Worm (Caenorhabditis elegans): Measurements from ENCODE around the gene sfxn-1.4.

Gene sfxn-1.4

DNA sequence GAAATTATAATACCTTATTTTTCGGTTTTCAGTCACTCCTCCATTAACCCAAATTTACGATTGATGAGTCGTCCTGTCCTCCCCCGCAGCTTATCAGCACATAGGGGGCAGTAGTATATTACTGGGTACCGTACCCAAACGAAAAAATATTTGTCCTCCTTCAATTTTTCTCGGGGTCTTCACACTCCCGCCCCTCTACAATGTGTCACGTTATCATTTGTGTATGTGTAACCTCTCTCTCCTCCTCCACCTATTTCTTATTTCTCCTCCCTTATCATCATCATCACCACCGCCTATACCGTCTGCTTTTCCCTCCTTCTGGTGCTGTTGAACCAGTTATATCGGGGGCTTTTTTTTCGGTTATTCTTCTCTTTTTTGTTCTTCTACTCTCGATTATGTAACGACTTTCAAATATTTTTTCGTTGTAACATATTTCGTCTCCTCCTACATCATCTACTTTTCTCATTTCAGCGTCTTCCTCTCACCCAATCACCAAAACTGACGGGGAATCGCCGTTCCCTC is 34.7 kb downstream of the sfxn-1.4 start, which contains the start of gene ghi-1 (continued):
- no peak for TF ChIP-seq nhr-19 (GFP tag; conservative IDR thresholded peaks at IDR 0.05)
- TF ChIP-seq ztf-11 (tag; optimal IDR thresholded peaks at IDR 0.05) = no peak
- TF ChIP-seq mdl-1 (tag; optimal IDR thresholded peaks at IDR 0.05) = peak in 1 of 2 experiments; percentile 29
- no peak for TF ChIP-seq lin-15B (tag; optimal IDR thresholded peaks at IDR 0.05)
- no peak for TF ChIP-seq mef-2 (tag; optimal IDR thresholded peaks at IDR 0.05)
- TF ChIP-seq nhr-237 (tag; optimal IDR thresholded peaks at IDR 0.05) = no peak
- no peak for TF ChIP-seq lin-39 (tag; optimal IDR thresholded peaks at IDR 0.05)

DNA sequence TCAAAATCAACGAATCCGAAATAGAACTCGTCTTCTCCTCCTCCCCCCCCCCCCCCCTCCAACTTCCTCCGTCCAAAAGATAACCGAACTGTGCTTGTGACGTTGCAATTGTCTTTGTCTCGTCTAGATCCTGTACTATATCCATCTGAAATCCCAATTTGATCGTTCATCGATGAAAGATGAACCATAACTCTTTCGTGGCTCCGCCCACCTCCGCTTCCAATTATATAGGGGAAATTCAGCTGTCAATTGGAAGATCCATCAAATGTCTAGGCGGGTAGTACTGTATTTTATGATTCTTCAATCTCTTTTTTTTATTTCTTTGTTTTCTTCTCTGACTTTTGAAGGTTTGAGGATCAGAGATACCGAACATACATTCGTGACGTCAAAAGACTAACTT is 35.7 kb downstream of the sfxn-1.4 start:
- TF ChIP-seq mep-1 (tag; optimal IDR thresholded peaks at IDR 0.05) = no peak
- TF ChIP-seq fkh-10 (GFP tag; optimal IDR thresholded peaks at IDR 0.05) = no peak
- no peak for TF ChIP-seq efl-3 (GFP tag; optimal IDR thresholded peaks at IDR 0.05)
- no peak for TF ChIP-seq unc-130 (tag; optimal IDR thresholded peaks at IDR 0.05)
- TF ChIP-seq elt-2 (tag; optimal IDR thresholded peaks at IDR 0.05) = no peak
- TF ChIP-seq fos-1 (tag; optimal IDR thresholded peaks at IDR 0.05) = no peak
- TF ChIP-seq alr-1 (tag; optimal IDR thresholded peaks at IDR 0.05; ENCODE audit: borderline replicate concordance) = no peak
- peak; percentile 17 for TF ChIP-seq lin-14 (GFP tag; optimal IDR thresholded peaks at IDR 0.05)
- no peak for TF ChIP-seq ceh-90 (tag; optimal IDR thresholded peaks at IDR 0.05)
- no peak for TF ChIP-seq snu-23 (GFP tag; optimal IDR thresholded peaks at IDR 0.05)
- no peak for TF ChIP-seq hlh-17 (GFP tag; optimal IDR thresholded peaks at IDR 0.05; ENCODE audit: borderline replicate concordance)
- no peak for TF ChIP-seq nhr-28 (tag; optimal IDR thresholded peaks at IDR 0.05)
- no peak for TF ChIP-seq ceh-8 (GFP tag; optimal IDR thresholded peaks at IDR 0.05)
- TF ChIP-seq nhr-12 (tag; optimal IDR thresholded peaks at IDR 0.05) = no peak
- TF ChIP-seq nhr-76 (tag; optimal IDR thresholded peaks at IDR 0.05) = no peak
- TF ChIP-seq fkh-8 (tag; optimal IDR thresholded peaks at IDR 0.05) = no peak
- TF ChIP-seq nhr-85 (tag) = peak; percentile 75
- TF ChIP-seq lsy-2 (tag; optimal IDR thresholded peaks at IDR 0.05) = peak in 1 of 2 experiments; percentile 4
- TF ChIP-seq C34B4.2 (tag; optimal IDR thresholded peaks at IDR 0.05) = no peak
- TF ChIP-seq nhr-84 (tag; optimal IDR thresholded peaks at IDR 0.05) = no peak

DNA sequence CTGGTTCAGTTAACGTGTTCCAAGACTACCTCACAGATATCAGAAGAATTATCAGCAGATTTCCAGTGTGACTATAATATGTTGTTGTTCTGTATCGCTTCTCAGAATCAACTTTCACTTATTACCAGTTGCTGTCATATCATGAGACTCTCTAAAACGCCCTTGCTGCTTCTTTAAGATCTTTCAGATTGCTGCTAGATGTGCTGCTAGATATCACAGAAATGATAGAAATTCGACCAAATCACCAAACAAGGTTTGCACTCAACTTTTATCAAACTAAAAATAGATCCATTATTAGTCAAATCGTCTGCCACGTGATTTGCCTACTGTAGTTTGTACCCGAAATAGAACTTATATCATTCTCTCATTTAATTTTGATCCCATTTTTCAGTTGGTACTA is 36.5 kb downstream of the sfxn-1.4 start:
- peak in 1 of 2 experiments; percentile 69 for TF ChIP-seq lsy-2 (tag; optimal IDR thresholded peaks at IDR 0.05)
- TF ChIP-seq dsc-1 (tag; optimal IDR thresholded peaks at IDR 0.05) = no peak
- TF ChIP-seq elt-2 (tag; optimal IDR thresholded peaks at IDR 0.05) = no peak
- peak; percentile 3 for TF ChIP-seq nhr-20 (tag; optimal IDR thresholded peaks at IDR 0.05)
- TF ChIP-seq lin-39 (tag; optimal IDR thresholded peaks at IDR 0.05) = no peak
- TF ChIP-seq xbp-1 (tag; optimal IDR thresholded peaks at IDR 0.05) = no peak
- no peak for TF ChIP-seq efl-3 (GFP tag; optimal IDR thresholded peaks at IDR 0.05)
- peak; percentile 17 for TF ChIP-seq nhr-71 (tag; optimal IDR thresholded peaks at IDR 0.05)
- TF ChIP-seq nhr-85 (tag) = peak; percentile 53
- peak in 1 of 6 experiments; percentile 45 for TF ChIP-seq elt-3 (tag; optimal IDR thresholded peaks at IDR 0.05)
- TF ChIP-seq ceh-90 (tag; optimal IDR thresholded peaks at IDR 0.05) = no peak
- 0 out of 2 replicates have a peak, but pooled peaks have one; percentile 3 for TF ChIP-seq nhr-19 (GFP tag; conservative IDR thresholded peaks at IDR 0.05)

DNA sequence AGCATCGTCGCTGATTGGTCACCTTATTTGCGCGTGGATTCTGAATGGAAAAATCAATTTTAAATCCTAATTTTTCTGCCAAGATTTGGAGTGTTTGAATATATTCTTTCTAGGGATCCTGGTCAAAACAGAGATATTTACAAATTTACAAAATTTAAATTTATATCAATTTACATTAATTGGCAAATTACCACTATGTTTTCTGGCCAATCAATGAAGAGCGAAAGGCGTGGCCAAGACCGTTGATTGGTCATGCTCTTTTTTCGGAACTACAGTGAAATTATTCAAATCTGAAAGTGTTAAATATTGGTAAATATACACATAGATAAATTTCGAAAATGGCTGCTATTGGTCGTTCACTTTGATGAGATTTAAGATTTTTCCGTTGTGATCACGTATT is 38.3 kb downstream of the sfxn-1.4 start:
- TF ChIP-seq blmp-1 (tag; optimal IDR thresholded peaks at IDR 0.05) = no peak
- TF ChIP-seq C04F5.9 (tag; optimal IDR thresholded peaks at IDR 0.05) = no peak
- TF ChIP-seq mef-2 (tag; optimal IDR thresholded peaks at IDR 0.05) = no peak
- no peak for TF ChIP-seq C34B4.2 (tag; optimal IDR thresholded peaks at IDR 0.05)
- TF ChIP-seq lir-3 (tag; optimal IDR thresholded peaks at IDR 0.05; ENCODE audit: poor library complexity) = no peak
- no peak for TF ChIP-seq pqm-1 (tag; optimal IDR thresholded peaks at IDR 0.05)
- TF ChIP-seq ztf-11 (tag; optimal IDR thresholded peaks at IDR 0.05) = no peak
- no peak for TF ChIP-seq fkh-8 (tag; optimal IDR thresholded peaks at IDR 0.05)
- TF ChIP-seq nhr-90 (tag; optimal IDR thresholded peaks at IDR 0.05; ENCODE audit: poor library complexity) = no peak
- no peak for TF ChIP-seq mdl-1 (tag; optimal IDR thresholded peaks at IDR 0.05)
- TF ChIP-seq ceh-90 (tag; optimal IDR thresholded peaks at IDR 0.05) = no peak
- TF ChIP-seq ztf-4 (tag; optimal IDR thresholded peaks at IDR 0.05) = no peak
- no peak for TF ChIP-seq lin-15B (tag; optimal IDR thresholded peaks at IDR 0.05)

Measured in whole organism, L1 larva.